Fruit fly (Drosophila melanogaster) whole organism, wandering third instar larva: ENCODE data around the gene mthl7.
A peak's percentile ranks its signal among the peaks of the same experiment; 100 is the strongest.

Experiments used
- CG32264 ChIP-seq: fragments of 200-800 bp; sonication (Bioruptor generic); optimal IDR thresholded peaks from 2 replicates; lab custom pipeline; 2016; ENCODE audit warnings: missing biosample characterization, missing genetic modification characterization
- CG9705 ChIP-seq: fragments of 200-800 bp; sonication (Bioruptor generic); optimal IDR thresholded peaks from 2 replicates; lab custom pipeline; 2018; ENCODE audit warnings: missing biosample characterization, mild to moderate bottlenecking, missing genetic modification characterization
- CrebA ChIP-seq: fragments of 200-800 bp; sonication (Bioruptor generic); optimal IDR thresholded peaks from 2 replicates; lab custom pipeline; 2016; ENCODE audit warnings: missing biosample characterization, mild to moderate bottlenecking, missing genetic modification characterization, borderline replicate concordance
- Dfd ChIP-seq: fragments of >200 bp; optimal IDR thresholded peaks from 2 replicates; lab custom pipeline; 2017; ENCODE audit warnings: missing biosample characterization, missing genetic modification characterization
- Dif ChIP-seq: fragments of 200-275, 200-300 bp; sonication (Bioruptor generic); optimal IDR thresholded peaks from 2 replicates; lab custom pipeline; 2018; ENCODE audit warnings: missing biosample characterization, missing genetic modification characterization; ENCODE audit not compliant: partially characterized antibody
- GATAd ChIP-seq: sonication (Bioruptor generic); optimal IDR thresholded peaks from 2 replicates; lab custom pipeline; 2016; ENCODE audit warnings: missing biosample characterization, missing genetic modification characterization
- HLH106 ChIP-seq: fragments of 200-800 bp; optimal IDR thresholded peaks from 3 replicates; lab custom pipeline; 2019; ENCODE audit warnings: missing biosample characterization, mild to moderate bottlenecking, missing genetic modification characterization, moderate library complexity
- Hnf4 ChIP-seq: fragments of 200-800 bp; sonication (Bioruptor generic); optimal IDR thresholded peaks from 2 replicates; lab custom pipeline; 2016; ENCODE audit warnings: missing biosample characterization, mild to moderate bottlenecking, missing genetic modification characterization
- Hr78 ChIP-seq: fragments of >200 bp; optimal IDR thresholded peaks from 2 replicates; lab custom pipeline; 2017; ENCODE audit warnings: missing biosample characterization, missing genetic modification characterization
- Hr83 ChIP-seq: fragments of 200-300 bp; sonication (Bioruptor generic); optimal IDR thresholded peaks from 2 replicates; lab custom pipeline; 2016; ENCODE audit warnings: missing biosample characterization, mild to moderate bottlenecking, missing genetic modification characterization, moderate library complexity; ENCODE audit not compliant: poor library complexity, severe bottlenecking
- Jra ChIP-seq: sonication (Bioruptor generic); optimal IDR thresholded peaks from 2 replicates; lab custom pipeline; 2016; ENCODE audit warnings: missing biosample characterization, missing genetic modification characterization
- Mio ChIP-seq: sonication (Bioruptor generic); optimal IDR thresholded peaks from 2 replicates; lab custom pipeline; 2016; ENCODE audit warnings: missing biosample characterization, missing genetic modification characterization
- Myc ChIP-seq: fragments of >200 bp; optimal IDR thresholded peaks from 2 replicates; lab custom pipeline; 2017
- N ChIP-seq: fragments of >200 bp; optimal IDR thresholded peaks from 2 replicates; lab custom pipeline; 2018; ENCODE audit warnings: missing biosample characterization, missing external identifiers, missing genetic modification characterization
- OdsH ChIP-seq: fragments of 200-800 bp; sonication (Bioruptor generic); optimal IDR thresholded peaks from 2 replicates; lab custom pipeline; 2016; ENCODE audit warnings: missing biosample characterization, mild to moderate bottlenecking, missing genetic modification characterization
- Rel ChIP-seq, 2 experiments: fragments of 200-800 bp; sonication (Bioruptor generic) in 1 of 2; optimal IDR thresholded peaks; 2 replicates in 1 of 2; 3 replicates in 1 of 2; lab custom pipeline; 2016 to 2019; ENCODE audit warnings: mild to moderate bottlenecking in 2 of 2, missing biosample characterization in 2 of 2, missing genetic modification characterization in 2 of 2, moderate library complexity in 1 of 2
- Sp1 ChIP-seq: fragments of 200-800 bp; sonication (Bioruptor generic); optimal IDR thresholded peaks from 3 replicates; lab custom pipeline; 2019; ENCODE audit warnings: missing biosample characterization, mild to moderate bottlenecking, missing genetic modification characterization, moderate library complexity
- Vsx2 ChIP-seq: fragments of 200-300, 225-300 bp; sonication (Bioruptor generic); optimal IDR thresholded peaks from 2 replicates; lab custom pipeline; 2018; ENCODE audit warnings: missing biosample characterization, missing genetic modification characterization; ENCODE audit not compliant: partially characterized antibody
- br ChIP-seq: fragments of 200-800 bp; sonication (Bioruptor generic); optimal IDR thresholded peaks from 2 replicates; lab custom pipeline; 2016; ENCODE audit warnings: missing biosample characterization, missing genetic modification characterization
- brk ChIP-seq: fragments of 200-800 bp; sonication (Bioruptor generic); optimal IDR thresholded peaks from 2 replicates; lab custom pipeline; 2016; ENCODE audit warnings: missing biosample characterization, mild to moderate bottlenecking, missing genetic modification characterization
- dl ChIP-seq, 2 experiments: fragments of 175-275, 200-275 bp in 1 of 2; fragments of 200-275 bp in 1 of 2; sonication (Bioruptor generic); optimal IDR thresholded peaks; lab custom pipeline; 2018; ENCODE audit warnings: mild to moderate bottlenecking in 2 of 2, missing biosample characterization in 2 of 2, missing genetic modification characterization in 2 of 2, moderate library complexity in 2 of 2; ENCODE audit not compliant: partially characterized antibody in 2 of 2, insufficient read depth in 1 of 2
- dmrt93B ChIP-seq: fragments of 200-800 bp; sonication (Bioruptor generic); optimal IDR thresholded peaks from 2 replicates; lab custom pipeline; 2018; ENCODE audit warnings: missing biosample characterization, mild to moderate bottlenecking, missing genetic modification characterization
- dsf ChIP-seq: sonication (Bioruptor generic); optimal IDR thresholded peaks from 2 replicates; lab custom pipeline; 2016; ENCODE audit warnings: missing biosample characterization, missing genetic modification characterization, borderline replicate concordance
- ey ChIP-seq: fragments of 200-800 bp; sonication (Bioruptor generic); optimal IDR thresholded peaks from 2 replicates; lab custom pipeline; 2016; ENCODE audit warnings: missing biosample characterization, missing genetic modification characterization
- foxo ChIP-seq, 2 experiments: fragments of 200-800 bp; sonication (Bioruptor generic); optimal IDR thresholded peaks; 2 replicates in 1 of 2; 3 replicates in 1 of 2; lab custom pipeline; 2016 to 2017; ENCODE audit warnings: missing biosample characterization in 2 of 2, missing genetic modification characterization in 2 of 2
- fru ChIP-seq: fragments of 200-800 bp; sonication (Bioruptor generic); optimal IDR thresholded peaks from 3 replicates; lab custom pipeline; 2016; ENCODE audit warnings: missing biosample characterization, mild to moderate bottlenecking, missing genetic modification characterization
- h ChIP-seq: fragments of 200-800 bp; sonication (Bioruptor generic); optimal IDR thresholded peaks from 3 replicates; lab custom pipeline; 2016; ENCODE audit warnings: missing biosample characterization, mild to moderate bottlenecking, missing genetic modification characterization
- jim ChIP-seq: fragments of 175-275, 200-325 bp; sonication (Bioruptor generic); optimal IDR thresholded peaks from 2 replicates; lab custom pipeline; 2016; ENCODE audit warnings: missing biosample characterization, mild to moderate bottlenecking, missing genetic modification characterization
- psq ChIP-seq: fragments of 200-800 bp; sonication (Bioruptor generic); optimal IDR thresholded peaks from 3 replicates; lab custom pipeline; 2017; ENCODE audit warnings: missing biosample characterization, mild to moderate bottlenecking, missing genetic modification characterization, moderate library complexity
- rgr ChIP-seq: fragments of 200-800 bp; sonication (Bioruptor generic); optimal IDR thresholded peaks from 3 replicates; lab custom pipeline; 2016; ENCODE audit warnings: missing biosample characterization, mild to moderate bottlenecking, missing genetic modification characterization
- sage ChIP-seq: fragments of 200-800 bp; sonication (Bioruptor generic); optimal IDR thresholded peaks from 2 replicates; lab custom pipeline; 2016; ENCODE audit warnings: missing biosample characterization, mild to moderate bottlenecking, missing genetic modification characterization
- sv ChIP-seq: fragments of 200-800 bp; sonication (Bioruptor generic); optimal IDR thresholded peaks from 3 replicates; lab custom pipeline; 2016; ENCODE audit warnings: missing biosample characterization, missing genetic modification characterization
- tai ChIP-seq: sonication (Bioruptor generic); optimal IDR thresholded peaks from 2 replicates; lab custom pipeline; 2016; ENCODE audit warnings: missing biosample characterization, missing genetic modification characterization
- usp ChIP-seq: fragments of >200 bp; optimal IDR thresholded peaks from 2 replicates; lab custom pipeline; 2017; ENCODE audit warnings: missing biosample characterization, missing genetic modification characterization
- woc ChIP-seq: sonication (Bioruptor generic); optimal IDR thresholded peaks from 2 replicates; lab custom pipeline; 2016; ENCODE audit warnings: missing biosample characterization, mild to moderate bottlenecking, missing genetic modification characterization

mthl7 gene

dm6 chr3L:8175818-8176217 lies 4.5 kb downstream of the mthl7 start, which contains the start of gene RecQ4:
Gene RecQ4, minus strand, starts transcription at chr3L:8175978.
- no peak for TF ChIP-seq Rel (GFP tag; optimal IDR thresholded peaks at IDR 0.05; lab: Kevin White, UChicago)
- no peak for TF ChIP-seq Rel (tag; optimal IDR thresholded peaks at IDR 0.05; lab: Kevin White, UChicago)
- TF ChIP-seq jim (GFP tag; lab: Kevin White, UChicago), result no peak
- TF ChIP-seq woc (GFP tag; lab: Kevin White, UChicago), result peak; percentile 9
- peak; percentile 9 for TF ChIP-seq ey (GFP tag; lab: Kevin White, UChicago)
- TF ChIP-seq CG9705, result no peak
- TF ChIP-seq dl (GFP tag; optimal IDR thresholded peaks at IDR 0.05; lab: Kevin White, UChicago; ENCODE audit: insufficient read depth in 1 of 2, partially characterized antibody in 2 of 2), result peak in 1 of 2 experiments; percentile 4
- TF ChIP-seq foxo (GFP tag; optimal IDR thresholded peaks at IDR 0.05; lab: Kevin White, UChicago), result peak in 1 of 2 experiments; percentile 13
- TF ChIP-seq rgr (GFP tag; lab: Kevin White, UChicago), result peak; percentile 14
- TF ChIP-seq, all 38 proteins: peak for 5

- TF ChIP-seq Hnf4 (GFP tag; lab: Kevin White, UChicago) (no peak), Rel (GFP tag; optimal IDR thresholded peaks at IDR 0.05; lab: Kevin White, UChicago) (no peak), Rel (tag; optimal IDR thresholded peaks at IDR 0.05; lab: Kevin White, UChicago) (peak; percentile 3), Dfd (no peak), woc (GFP tag; lab: Kevin White, UChicago) (no peak)
These were observed 14.9 kb downstream of the mthl7 start, which contains the start of gene CG13675 for dm6 chr3L:8165436-8165835. Gene CG13675, minus strand, starts transcription at chr3L:8165518.

- TF ChIP-seq sage (GFP tag; lab: Kevin White, UChicago) (no peak), Hr83 (GFP tag; lab: Kevin White, UChicago) (no peak), fru (GFP tag; lab: Kevin White, UChicago) (no peak), CG9705 (no peak), tai (GFP tag; lab: Kevin White, UChicago) (no peak), dl (GFP tag; optimal IDR thresholded peaks at IDR 0.05; lab: Kevin White, UChicago; ENCODE audit: insufficient read depth in 1 of 2, partially characterized antibody in 2 of 2) (peak in 1 of 2 experiments; percentile 23), Dif (peak; percentile 52), Jra (GFP tag; lab: Kevin White, UChicago) (no peak)
- TF ChIP-seq, all 38 proteins: peak for 2
These were observed 20.4 kb downstream of the mthl7 start, which contains the start of gene CG43886 for dm6 chr3L:8159724-8160422. Gene CG43886, minus strand, starts transcription at chr3L:8159774.

- peak; percentile 40 for TF ChIP-seq brk (GFP tag; lab: Kevin White, UChicago)
- no peak for TF ChIP-seq OdsH
- TF ChIP-seq CrebA (GFP tag; lab: Kevin White, UChicago), result peak; percentile 10
- no peak for TF ChIP-seq h (GFP tag; lab: Kevin White, UChicago)
- peak; percentile 6 for TF ChIP-seq Vsx2
- peak; percentile 65 for TF ChIP-seq Dif
- TF ChIP-seq sage (GFP tag; lab: Kevin White, UChicago), result peak; percentile 62
These were observed 21.5 kb downstream of the mthl7 start, which contains the start of gene CG42445 for dm6 chr3L:8158715-8159380. Gene CG42445, minus strand, starts transcription at chr3L:8158900.

dm6 chr3L:8157079-8157478 lies 23.2 kb downstream of the mthl7 start:
- TF ChIP-seq fru (GFP tag; lab: Kevin White, UChicago) (peak; percentile 78), rgr (GFP tag; lab: Kevin White, UChicago) (peak; percentile 71), Jra (GFP tag; lab: Kevin White, UChicago) (peak; percentile 5), sage (GFP tag; lab: Kevin White, UChicago) (peak; percentile 51), GATAd (no peak), ey (GFP tag; lab: Kevin White, UChicago) (peak; percentile 72), sv (GFP tag; lab: Kevin White, UChicago) (no peak), N (GFP tag; lab: Kevin White, UChicago) (no peak), woc (GFP tag; lab: Kevin White, UChicago) (peak; percentile 56), dmrt93B (GFP tag; lab: Kevin White, UChicago) (peak; percentile 13), CrebA (GFP tag; lab: Kevin White, UChicago) (no peak), brk (GFP tag; lab: Kevin White, UChicago) (peak; percentile 19), OdsH (peak; percentile 72), Myc (no peak), tai (GFP tag; lab: Kevin White, UChicago) (peak; percentile 41), foxo (GFP tag; optimal IDR thresholded peaks at IDR 0.05; lab: Kevin White, UChicago) (peak in 1 of 2 experiments; percentile 67), CG32264 (peak; percentile 12), Hr78 (GFP tag; lab: Kevin White, UChicago) (no peak), Mio (no peak), jim (GFP tag; lab: Kevin White, UChicago) (no peak), br (GFP tag; lab: Kevin White, UChicago) (peak; percentile 62), usp (GFP tag; lab: Kevin White, UChicago) (no peak), Sp1 (GFP tag; lab: Kevin White, UChicago) (peak; percentile 68), Dfd (no peak), psq (GFP tag; lab: Kevin White, UChicago) (peak; percentile 52), dsf (no peak), h (GFP tag; lab: Kevin White, UChicago) (peak; percentile 79), HLH106 (tag; lab: Kevin White, UChicago) (peak; percentile 70)
- TF ChIP-seq, all 38 proteins: peak for 17
